Fruit fly (Drosophila melanogaster): ENCODE results near the gene EndoU.

The EndoU gene

DNA sequence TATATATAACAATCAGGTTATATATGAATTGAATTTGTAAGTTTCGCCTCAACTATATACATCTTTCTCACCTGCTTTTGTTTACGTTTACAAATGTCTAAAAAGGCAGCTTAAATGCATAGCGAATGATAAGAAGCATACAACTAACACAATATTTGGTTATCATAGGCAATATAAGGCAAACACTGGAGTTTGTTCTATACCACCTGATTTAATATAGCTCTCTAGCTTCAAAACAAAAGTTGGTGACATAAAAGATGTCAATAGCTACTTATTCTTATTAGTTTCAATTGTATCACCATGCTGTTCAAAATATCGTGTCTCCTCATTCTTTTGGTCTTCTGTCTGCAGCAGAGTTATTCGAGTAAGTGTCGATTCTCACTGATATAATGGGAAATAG, 17.7 kb downstream of the EndoU start (continued):
- peak; percentile 64 for TF ChIP-seq ATbp (GFP tag; optimal IDR thresholded peaks at IDR 0.05)
- TF ChIP-seq Asciz (GFP tag; optimal IDR thresholded peaks at IDR 0.05), result peak; percentile 65
- peak; percentile 6 for TF ChIP-seq CG17568 (GFP tag; optimal IDR thresholded peaks at IDR 0.05)
- peak; percentile 3 for TF ChIP-seq CG15601 (tag; optimal IDR thresholded peaks at IDR 0.05)
- peak; percentile 76 for TF ChIP-seq Med (GFP tag)
- peak; percentile 4 for TF ChIP-seq CG2875 (GFP tag; optimal IDR thresholded peaks at IDR 0.05)
- TF ChIP-seq CG2678 (tag; optimal IDR thresholded peaks at IDR 0.05), result peak; percentile 41
- peak; percentile 7; the same call in 1 of the 2 replicates for TF ChIP-seq Rfx (GFP tag; IDR thresholded peaks at IDR 0.05)
- peak; percentile 13 for TF ChIP-seq CG4707 (GFP tag; optimal IDR thresholded peaks at IDR 0.05)

dm6 chr3R:15927172-15927571, 19.0 kb downstream of the EndoU start:
- TF ChIP-seq Awh (GFP tag; IDR thresholded peaks at IDR 0.05) (no peak), gsb-n (tag; optimal IDR thresholded peaks at IDR 0.05) (no peak), MTF-1 (GFP tag; optimal IDR thresholded peaks at IDR 0.05; ENCODE audit: borderline replicate concordance) (no peak), gce (GFP tag; IDR thresholded peaks at IDR 0.05) (no peak), CG4617 (GFP tag; optimal IDR thresholded peaks at IDR 0.05; ENCODE audit: borderline replicate concordance) (no peak), CG5180 (GFP tag; optimal IDR thresholded peaks at IDR 0.05) (no peak), grn (GFP tag; optimal IDR thresholded peaks at IDR 0.05) (no peak), hbn (GFP tag; IDR thresholded peaks at IDR 0.05; ENCODE audit: partially characterized antibody) (no peak), CG15601 (tag; optimal IDR thresholded peaks at IDR 0.05) (no peak), Hand (GFP tag; optimal IDR thresholded peaks at IDR 0.05) (no peak), CG14860 (GFP tag; IDR thresholded peaks at IDR 0.05; ENCODE audit: partially characterized antibody) (no peak), cwo (GFP tag; optimal IDR thresholded peaks at IDR 0.05) (peak; percentile 14), CG11695 (GFP tag; IDR thresholded peaks at IDR 0.05) (peak; percentile 32; the same call in 1 of the 3 replicates), Chrac-16 (GFP tag; optimal IDR thresholded peaks at IDR 0.05) (no peak), bsh (GFP tag; optimal IDR thresholded peaks at IDR 0.05) (peak; percentile 7 to 28), CG4360 (GFP tag; IDR thresholded peaks at IDR 0.05) (no peak), ato (GFP tag; IDR thresholded peaks at IDR 0.05; ENCODE audit: partially characterized antibody) (no peak), CG10543 (GFP tag; optimal IDR thresholded peaks at IDR 0.05) (peak; percentile 8), gfzf (GFP tag; optimal IDR thresholded peaks at IDR 0.05) (no peak), CG8765 (GFP tag; IDR thresholded peaks at IDR 0.05) (no peak), Abd-B (GFP tag; optimal IDR thresholded peaks at IDR 0.05) (peak; percentile 9), bbx (GFP tag; IDR thresholded peaks at IDR 0.05; ENCODE audit: partially characterized antibody) (no peak), CG12769 (tag; optimal IDR thresholded peaks at IDR 0.05) (peak; percentile 44), BtbVII (GFP tag; optimal IDR thresholded peaks at IDR 0.05) (no peak), CG17829 (tag; optimal IDR thresholded peaks at IDR 0.05) (peak; percentile 12), CG2678 (tag; optimal IDR thresholded peaks at IDR 0.05) (peak; percentile 51), tap (tag; optimal IDR thresholded peaks at IDR 0.05) (peak; percentile 12), CG11456 (GFP tag; IDR thresholded peaks at IDR 0.05) (no peak), CG8359 (GFP tag; optimal IDR thresholded peaks at IDR 0.05; ENCODE audit: borderline replicate concordance) (no peak), ssp (GFP tag; IDR thresholded peaks at IDR 0.05) (no peak; the same call in 1 of the 2 replicates), sc (optimal IDR thresholded peaks at IDR 0.05) (no peak), sc (GFP tag; optimal IDR thresholded peaks at IDR 0.05) (no peak), CG8944 (GFP tag; optimal IDR thresholded peaks at IDR 0.05) (no peak), bab2 (GFP tag; optimal IDR thresholded peaks at IDR 0.05) (no peak), Nf-YB (GFP tag; optimal IDR thresholded peaks at IDR 0.05) (no peak), hb (GFP tag; IDR thresholded peaks at IDR 0.05; ENCODE audit: partially characterized antibody) (no peak), CG18011 (GFP tag; optimal IDR thresholded peaks at IDR 0.05) (no peak), corto (GFP tag; optimal IDR thresholded peaks at IDR 0.05) (no peak), CG6683 (GFP tag; optimal IDR thresholded peaks at IDR 0.05) (no peak), Elba2 (GFP tag; optimal IDR thresholded peaks at IDR 0.05) (no peak), CG18619 (GFP tag; optimal IDR thresholded peaks at IDR 0.05) (no peak)
